Worm (Caenorhabditis elegans): ENCODE data around the gene AH9.3.

- TF ChIP-seq ztf-4 (tag; optimal IDR thresholded peaks at IDR 0.05) (no peak), sma-9 (GFP tag; optimal IDR thresholded peaks at IDR 0.05) (peak; percentile 76), sma-9 (tag; optimal IDR thresholded peaks at IDR 0.05) (no peak), mdl-1 (tag; optimal IDR thresholded peaks at IDR 0.05) (peak in 1 of 2 experiments; percentile 27), ama-1 (optimal IDR thresholded peaks at IDR 0.05) (no peak), ceh-82 (tag; optimal IDR thresholded peaks at IDR 0.05) (peak; percentile 25), aly-2 (tag; optimal IDR thresholded peaks at IDR 0.05) (no peak), R02D3.7 (tag; optimal IDR thresholded peaks at IDR 0.05) (no peak)
These were observed 23.4 kb downstream of the AH9.3 start, which contains the start of gene vha-15 for ce11 chrX:2237438-2237961.

All from whole organism, L2 larva.